Worm (Caenorhabditis elegans) whole organism, L1 larva: ENCODE results near the gene hlb-1.

Source experiments
- aha-1 ChIP-seq: fragments of 150-350 bp; optimal IDR thresholded peaks from 2 replicates; lab custom pipeline; 2014; ENCODE audit warnings: missing biosample characterization, missing genetic modification characterization
- fkh-10 ChIP-seq: sonication (generic microtip); optimal IDR thresholded peaks from 2 replicates; lab custom pipeline; 2017; ENCODE audit warnings: missing biosample characterization, missing genetic modification reagents, missing genetic modification characterization

DNA sequence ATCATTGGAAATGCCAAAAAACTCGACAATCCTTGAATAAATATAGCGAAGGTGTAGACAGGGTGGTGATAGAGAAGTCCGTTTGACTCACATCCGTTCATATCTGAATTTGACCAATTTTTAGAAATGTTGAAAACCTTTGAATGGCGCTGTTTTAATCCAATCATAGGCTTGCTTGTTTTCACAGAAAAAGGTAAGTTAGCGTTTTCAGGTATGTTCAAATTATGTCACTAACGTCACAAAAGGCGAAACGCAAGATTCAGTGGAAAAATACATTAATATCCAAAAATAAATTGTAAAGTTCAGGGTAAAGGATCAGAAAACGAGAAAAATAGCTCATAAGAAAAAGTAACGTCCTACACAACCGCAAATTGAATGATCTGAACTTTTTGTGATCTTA lies 17.5 kb upstream of the hlb-1 start, which contains the start of gene sra-38:
- TF ChIP-seq aha-1 (no peak), fkh-10 (no peak)
